Worm (Caenorhabditis elegans) whole organism, L3 larva: Measurements from ENCODE around the gene C27D8.2.
A peak's percentile ranks its signal among the peaks of the same experiment; 100 is the strongest.
"Not testable (repeated sequence)": the region's sequence is repeated elsewhere in the genome, so short reads cannot be mapped to it uniquely, and the experiment has no call there.

Source experiments
- ZK546.5 ChIP-seq: sonication (generic microtip); optimal IDR thresholded peaks from 2 replicates; lab custom pipeline; 2017; ENCODE audit warnings: missing biosample characterization, missing genetic modification characterization
- ceh-16 ChIP-seq: sonication (generic microtip); optimal IDR thresholded peaks from 2 replicates; lab custom pipeline; 2017; ENCODE audit warnings: missing biosample characterization, missing genetic modification characterization
- ceh-28 ChIP-seq: fragments of 150-350 bp; optimal IDR thresholded peaks from 2 replicates; lab custom pipeline; 2014; ENCODE audit warnings: missing biosample characterization, missing genetic modification reagents, missing genetic modification characterization
- ceh-82 ChIP-seq: fragments of 150-350 bp; optimal IDR thresholded peaks from 2 replicates; lab custom pipeline; 2014; ENCODE audit warnings: missing biosample characterization, missing genetic modification characterization
- daf-12 ChIP-seq: fragments of 150-350 bp; optimal IDR thresholded peaks from 2 replicates; lab custom pipeline; 2014; ENCODE audit warnings: missing biosample characterization, missing genetic modification reagents, missing genetic modification characterization
- egl-27 ChIP-seq: sonication (generic microtip); optimal IDR thresholded peaks from 4 replicates; lab custom pipeline; 2017; ENCODE audit warnings: missing biosample characterization, missing genetic modification reagents, missing genetic modification characterization
- egl-5 ChIP-seq: fragments of 150-350 bp; optimal IDR thresholded peaks from 2 replicates; lab custom pipeline; 2017; ENCODE audit warnings: missing biosample characterization, missing genetic modification reagents, missing genetic modification characterization, inconsistent platforms
- elt-1 ChIP-seq: fragments of 150-350 bp; optimal IDR thresholded peaks from 2 replicates; lab custom pipeline; 2014; ENCODE audit warnings: missing biosample characterization, missing genetic modification characterization
- elt-2 ChIP-seq: sonication (generic microtip); optimal IDR thresholded peaks from 2 replicates; lab custom pipeline; 2016; ENCODE audit warnings: missing genetic modification reagents, mild to moderate bottlenecking, missing genetic modification characterization, missing compliant biosample characterization
- elt-3 ChIP-seq, 3 experiments: fragments of 150-350 bp in 1 of 3; sonication (generic microtip) in 2 of 3; optimal IDR thresholded peaks; 2 replicates in 2 of 3; 4 replicates in 1 of 3; lab custom pipeline; 2014 to 2017; ENCODE audit warnings: missing biosample characterization in 3 of 3, missing genetic modification characterization in 3 of 3
- eor-1 ChIP-seq, 2 experiments: fragments of 150-350 bp; optimal IDR thresholded peaks; 2 replicates each; lab custom pipeline; 2014 to 2018; ENCODE audit warnings: missing biosample characterization in 2 of 2, missing genetic modification characterization in 2 of 2
- fkh-10 ChIP-seq: sonication (generic microtip); optimal IDR thresholded peaks from 2 replicates; lab custom pipeline; 2017; ENCODE audit warnings: missing biosample characterization, missing genetic modification reagents, missing genetic modification characterization
- fkh-2 ChIP-seq: fragments of 150-350 bp; optimal IDR thresholded peaks from 2 replicates; lab custom pipeline; 2014; ENCODE audit warnings: missing biosample characterization, missing genetic modification reagents, missing genetic modification characterization
- fos-1 ChIP-seq: fragments of 150-350 bp; optimal IDR thresholded peaks from 2 replicates; lab custom pipeline; 2014; ENCODE audit warnings: missing biosample characterization, missing genetic modification characterization
- hmg-11 ChIP-seq: sonication (generic microtip); optimal IDR thresholded peaks from 2 replicates; lab custom pipeline; 2016; ENCODE audit warnings: missing genetic modification characterization, missing compliant biosample characterization
- jun-1 ChIP-seq: fragments of 150-350 bp; optimal IDR thresholded peaks from 2 replicates; lab custom pipeline; 2014; ENCODE audit warnings: missing biosample characterization, missing genetic modification reagents, missing genetic modification characterization
- lin-15B ChIP-seq: fragments of 150-350 bp; optimal IDR thresholded peaks from 2 replicates; lab custom pipeline; 2014; ENCODE audit warnings: missing biosample characterization, missing genetic modification characterization
- lin-39 ChIP-seq: fragments of 150-350 bp; optimal IDR thresholded peaks from 2 replicates; lab custom pipeline; 2018; ENCODE audit warnings: missing biosample characterization, missing genetic modification reagents, missing genetic modification characterization
- mdl-1 ChIP-seq: fragments of 150-350 bp; optimal IDR thresholded peaks from 2 replicates; lab custom pipeline; 2014; ENCODE audit warnings: missing biosample characterization, missing genetic modification characterization
- mml-1 ChIP-seq: fragments of 150-350 bp; sonication (generic microtip); optimal IDR thresholded peaks from 3 replicates; lab custom pipeline; 2014; ENCODE audit warnings: missing biosample characterization, missing genetic modification characterization
- nfya-1 ChIP-seq: sonication (generic microtip); optimal IDR thresholded peaks from 2 replicates; lab custom pipeline; 2017; ENCODE audit warnings: missing genetic modification characterization, mild to moderate bottlenecking, missing compliant biosample characterization, antibody characterized with exemption, moderate library complexity; ENCODE audit not compliant: insufficient read depth
- nhr-11 ChIP-seq: fragments of 150-350 bp; optimal IDR thresholded peaks from 2 replicates; lab custom pipeline; 2014; ENCODE audit warnings: missing biosample characterization, missing genetic modification characterization
- nhr-23 ChIP-seq: fragments of 150-350 bp; optimal IDR thresholded peaks from 2 replicates; lab custom pipeline; 2014; ENCODE audit warnings: missing biosample characterization, missing genetic modification reagents, missing genetic modification characterization
- nhr-237 ChIP-seq: fragments of 150-350 bp; optimal IDR thresholded peaks from 2 replicates; lab custom pipeline; 2014; ENCODE audit warnings: missing biosample characterization, missing genetic modification characterization
- nhr-25 ChIP-seq: sonication (generic microtip); optimal IDR thresholded peaks from 2 replicates; lab custom pipeline; 2017; ENCODE audit warnings: missing biosample characterization, missing genetic modification characterization
- nhr-28 ChIP-seq: fragments of 150-350 bp; optimal IDR thresholded peaks from 2 replicates; lab custom pipeline; 2014; ENCODE audit warnings: missing biosample characterization, missing genetic modification characterization
- nhr-43 ChIP-seq: sonication (generic microtip); optimal IDR thresholded peaks from 2 replicates; lab custom pipeline; 2016; ENCODE audit warnings: mild to moderate bottlenecking, missing genetic modification characterization, missing compliant biosample characterization; ENCODE audit not compliant: poor library complexity, severe bottlenecking
- nhr-76 ChIP-seq: fragments of 150-350 bp; sonication (generic microtip); optimal IDR thresholded peaks from 5 replicates; lab custom pipeline; 2014; ENCODE audit warnings: missing biosample characterization, missing genetic modification characterization
- nhr-77 ChIP-seq: fragments of 150-350 bp; optimal IDR thresholded peaks from 2 replicates; lab custom pipeline; 2014; ENCODE audit warnings: missing biosample characterization, missing genetic modification characterization
- pha-4 ChIP-seq: fragments of 150-350 bp; optimal IDR thresholded peaks from 2 replicates; lab custom pipeline; 2014; ENCODE audit warnings: missing biosample characterization, missing genetic modification reagents, missing genetic modification characterization
- sea-2 ChIP-seq: fragments of 150-350 bp; sonication (generic microtip); optimal IDR thresholded peaks from 4 replicates; lab custom pipeline; 2014; ENCODE audit warnings: missing biosample characterization, missing genetic modification reagents, missing genetic modification characterization
- tbx-2 ChIP-seq: sonication (generic microtip); optimal IDR thresholded peaks from 2 replicates; lab custom pipeline; 2016; ENCODE audit warnings: mild to moderate bottlenecking, missing genetic modification characterization, missing compliant biosample characterization
- unc-39 ChIP-seq: sonication (generic microtip); optimal IDR thresholded peaks from 4 replicates; lab custom pipeline; 2017; ENCODE audit warnings: missing biosample characterization, missing genetic modification characterization
- unc-62 ChIP-seq: fragments of 150-350 bp; sonication (generic microtip); optimal IDR thresholded peaks from 4 replicates; lab custom pipeline; 2014; ENCODE audit warnings: missing biosample characterization, missing genetic modification reagents, missing genetic modification characterization
- ztf-11 ChIP-seq: fragments of 150-350 bp; optimal IDR thresholded peaks from 2 replicates; lab custom pipeline; 2014; ENCODE audit warnings: missing biosample characterization, missing genetic modification characterization

Gene C27D8.2

DNA sequence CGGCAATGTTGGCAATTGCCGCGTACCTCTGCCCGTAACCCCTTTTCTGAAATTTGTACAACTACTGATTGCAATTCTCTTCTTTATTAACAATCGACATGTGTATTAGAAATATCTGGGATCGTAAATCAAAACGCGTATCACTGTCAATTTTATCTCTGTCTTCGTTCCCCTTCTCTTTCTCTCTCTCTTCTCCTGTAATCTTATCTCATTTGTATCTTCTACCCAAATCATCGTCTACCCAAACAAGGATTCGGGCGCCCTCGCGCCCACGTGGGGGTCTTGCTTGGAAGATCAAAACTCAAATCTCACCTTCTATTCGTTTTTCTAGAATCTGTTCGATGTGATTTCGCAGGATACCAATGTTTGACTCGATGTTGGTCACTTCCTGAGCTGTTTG lies at the start of gene C27D8.2:
C27D8.2 (plus strand) TSS at position 222 of the 400 bp plus-strand sequence.
- TF ChIP-seq mdl-1, result peak; percentile 20
- no peak for TF ChIP-seq jun-1
- TF ChIP-seq nhr-43 (tag; lab: Kevin White, UChicago), result peak; percentile 63
- peak; percentile 34 for TF ChIP-seq nhr-25
- TF ChIP-seq elt-3 (tag; optimal IDR thresholded peaks at IDR 0.05; lab: Kevin White, UChicago), result peak in 1 of 3 experiments; percentile 34
- TF ChIP-seq nhr-23 (tag; lab: Kevin White, UChicago), result peak; percentile 48
- no peak for TF ChIP-seq tbx-2 (tag; lab: Kevin White, UChicago)
- TF ChIP-seq daf-12 (tag; lab: Kevin White, UChicago), result no peak

DNA sequence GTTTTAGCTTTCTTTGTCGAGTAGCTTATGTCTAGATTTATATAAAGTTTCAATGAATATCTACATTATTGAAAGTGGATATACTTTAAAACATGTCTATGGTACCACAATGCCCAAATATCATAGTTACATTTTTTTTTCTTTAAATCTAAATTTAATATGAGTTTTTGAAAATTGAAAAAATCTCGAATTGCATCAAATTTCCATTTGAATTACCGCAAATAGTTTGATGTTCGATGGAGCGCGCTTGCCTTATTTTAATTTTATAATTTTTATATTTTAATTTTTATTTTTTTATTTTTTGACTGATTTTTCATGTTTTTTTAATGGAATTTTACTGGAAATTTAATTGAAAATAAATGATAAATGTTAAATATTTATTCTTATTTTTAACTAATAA lies 36.3 kb upstream of the C27D8.2 start, which contains the start of gene T23B5.4:
T23B5.4 (plus strand) TSS at position 301 of the 400 bp plus-strand sequence.
- TF ChIP-seq pha-4 (tag; lab: Kevin White, UChicago), result no peak
- no peak for TF ChIP-seq nhr-11 (tag; lab: Kevin White, UChicago)
- no peak for TF ChIP-seq egl-27
- TF ChIP-seq fkh-2 (tag; lab: Kevin White, UChicago), result no peak
- TF ChIP-seq elt-3 (tag; optimal IDR thresholded peaks at IDR 0.05; lab: Kevin White, UChicago), result no peak
- no peak for TF ChIP-seq elt-1 (tag; lab: Kevin White, UChicago)
- no peak for TF ChIP-seq nhr-25
- TF ChIP-seq ztf-11, result no peak
- no peak for TF ChIP-seq tbx-2 (tag; lab: Kevin White, UChicago)
- TF ChIP-seq unc-39, result no peak
- TF ChIP-seq mml-1, result no peak
- TF ChIP-seq ZK546.5 (tag; lab: Kevin White, UChicago), result no peak
- TF ChIP-seq nhr-23 (tag; lab: Kevin White, UChicago), result no peak
- TF ChIP-seq daf-12 (tag; lab: Kevin White, UChicago), result no peak
- TF ChIP-seq nhr-76 (tag; lab: Kevin White, UChicago), result no peak
- TF ChIP-seq hmg-11 (tag; lab: Kevin White, UChicago), result no peak
- TF ChIP-seq lin-39 (tag; lab: Kevin White, UChicago), result no peak
- no peak for TF ChIP-seq fkh-10 (GFP tag; lab: Kevin White, UChicago)
- TF ChIP-seq nhr-28 (tag; lab: Kevin White, UChicago), result no peak
- no peak for TF ChIP-seq nhr-237 (tag; lab: Kevin White, UChicago)

DNA sequence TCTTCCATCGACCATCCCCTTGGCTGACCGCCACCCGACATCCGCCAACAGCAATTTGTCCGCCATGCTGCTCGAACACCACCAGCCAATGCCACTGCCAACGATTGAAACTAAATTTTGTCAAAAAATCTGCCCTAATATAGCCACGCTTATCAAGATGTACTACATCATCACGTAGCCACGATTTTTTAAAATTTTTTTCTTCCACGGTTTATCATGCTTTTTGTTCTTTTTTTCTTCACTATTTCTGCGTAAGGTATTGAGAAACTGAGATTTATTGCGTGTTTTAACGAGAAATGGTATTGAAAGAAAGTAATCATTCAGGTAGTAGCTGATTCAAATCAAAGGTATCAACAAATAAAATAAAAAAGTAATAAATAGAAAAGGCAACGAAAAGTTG lies 33.9 kb upstream of the C27D8.2 start, which contains the start of gene T23B5.6:
T23B5.6 (minus strand) TSS at position 101 of the 400 bp plus-strand sequence.
- TF ChIP-seq jun-1; egl-27; elt-3 (tag; optimal IDR thresholded peaks at IDR 0.05; lab: Kevin White, UChicago): not testable (repeated sequence)

DNA sequence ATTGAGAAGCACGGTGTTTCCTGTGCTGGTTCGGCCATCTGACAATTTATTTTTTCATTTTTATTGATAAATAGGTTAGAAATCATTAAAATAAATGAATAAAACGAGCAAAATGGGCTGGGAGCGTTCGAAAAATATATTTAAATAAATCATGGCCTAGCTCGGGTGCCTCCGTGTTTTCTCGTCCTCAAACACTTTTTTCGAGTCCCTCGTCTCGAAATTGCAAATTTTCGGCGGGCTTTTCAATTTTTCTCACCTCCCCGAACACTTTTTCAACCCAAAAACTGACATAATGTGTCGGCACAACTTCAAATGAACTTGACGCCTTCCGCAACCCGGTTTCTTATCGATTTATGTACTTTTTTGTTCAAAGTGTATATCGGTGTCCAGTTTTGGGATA lies 26.7 kb upstream of the C27D8.2 start, which contains the start of gene prmt-9:
prmt-9 (minus strand) TSS at position 38 of the 400 bp plus-strand sequence.
- TF ChIP-seq nfya-1 (tag; lab: Kevin White, UChicago) (peak; percentile 36), eor-1 (tag; optimal IDR thresholded peaks at IDR 0.05; lab: Kevin White, UChicago) (no peak), elt-3 (tag; optimal IDR thresholded peaks at IDR 0.05; lab: Kevin White, UChicago) (no peak), fos-1 (tag; lab: Kevin White, UChicago) (no peak), nhr-76 (tag; lab: Kevin White, UChicago) (no peak), mdl-1 (no peak), ceh-16 (tag; lab: Kevin White, UChicago) (no peak), ceh-28 (tag; lab: Kevin White, UChicago) (no peak), hmg-11 (tag; lab: Kevin White, UChicago) (no peak), ceh-82 (no peak), fkh-10 (GFP tag; lab: Kevin White, UChicago) (no peak), nhr-77 (tag; lab: Kevin White, UChicago) (no peak), ztf-11 (no peak), sea-2 (no peak), nhr-237 (tag; lab: Kevin White, UChicago) (no peak), daf-12 (tag; lab: Kevin White, UChicago) (no peak), tbx-2 (tag; lab: Kevin White, UChicago) (no peak), lin-39 (tag; lab: Kevin White, UChicago) (peak; percentile 36), unc-62 (GFP tag; lab: Kevin White, UChicago) (no peak), nhr-11 (tag; lab: Kevin White, UChicago) (no peak), elt-2 (tag; lab: Kevin White, UChicago) (no peak), nhr-25 (no peak), lin-15B (tag; lab: Kevin White, UChicago) (peak; percentile 54), egl-5 (tag; lab: Kevin White, UChicago) (no peak)
